Fruit fly (Drosophila melanogaster) S2 (cell line): ENCODE measurements around the gene CG17207.
A peak's percentile ranks its signal among the peaks of the same experiment; 100 is the strongest.

ENCODE experiments used
- CG8478 ChIP-seq: fragments of >200 bp; optimal IDR thresholded peaks from 2 replicates; lab custom pipeline; 2018
- CTCF ChIP-seq, 2 experiments: fragments of >200 bp; optimal IDR thresholded peaks; 2 replicates each; lab custom pipeline; 2018

Gene CG17207

DNA sequence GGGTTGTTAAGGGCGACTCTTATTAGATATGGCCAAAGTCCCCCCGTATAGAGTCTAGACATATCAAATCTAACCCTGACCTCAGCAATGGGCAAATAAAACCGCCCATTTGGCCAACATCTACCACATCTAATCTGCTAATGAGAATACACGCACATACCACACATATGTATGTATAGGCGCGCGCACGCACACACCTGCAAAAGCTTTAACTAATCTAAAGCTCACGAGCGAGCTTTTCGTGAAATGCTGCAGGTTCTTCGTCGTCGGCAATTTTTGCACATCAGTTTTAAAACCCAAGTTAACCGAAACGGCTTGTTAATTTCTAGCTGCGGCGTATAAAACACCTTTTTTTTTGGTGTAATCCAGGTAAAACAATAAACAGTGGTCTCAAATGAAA, 4.8 kb upstream of the CG17207 start:
- no peak for TF ChIP-seq CTCF (optimal IDR thresholded peaks at IDR 0.05; lab: Kevin White, UChicago)
- no peak for TF ChIP-seq CG8478 (lab: Kevin White, UChicago)

dm6 chr3R:12442601-12443533, 3.9 kb upstream of the CG17207 start:
- TF ChIP-seq CG8478 (lab: Kevin White, UChicago) = no peak
- TF ChIP-seq CTCF (optimal IDR thresholded peaks at IDR 0.05; lab: Kevin White, UChicago) = no peak

DNA sequence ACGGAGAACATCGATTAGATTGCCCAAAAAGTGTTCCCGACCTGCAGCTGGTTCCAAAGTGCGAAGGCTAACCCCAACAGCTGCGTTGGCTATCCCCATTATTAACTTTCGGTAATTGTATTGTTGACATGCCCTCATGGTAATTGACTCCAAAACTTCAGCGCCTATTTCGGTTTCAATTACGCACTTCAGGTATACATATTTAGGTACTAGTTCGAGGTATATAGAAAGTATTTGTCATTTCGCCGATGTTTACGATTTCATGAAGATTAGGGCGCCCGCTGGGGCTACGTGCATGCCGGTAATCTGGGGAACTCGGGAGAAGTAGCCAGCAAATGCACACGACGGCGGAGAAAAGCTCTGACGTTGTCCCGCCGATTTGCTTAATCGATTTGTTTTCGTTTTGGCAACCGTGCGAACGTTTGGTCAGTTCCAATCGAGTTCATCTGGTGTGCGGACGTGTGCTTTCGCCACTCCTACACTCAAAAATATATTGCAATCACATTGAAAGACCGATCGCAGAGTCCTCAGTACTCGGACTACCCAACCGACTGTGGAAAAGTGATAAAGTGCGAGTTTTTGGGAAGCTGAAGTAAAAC, 2.2 kb upstream of the CG17207 start:
- TF ChIP-seq CG8478 (lab: Kevin White, UChicago) (no peak), CTCF (optimal IDR thresholded peaks at IDR 0.05; lab: Kevin White, UChicago) (no peak)

DNA sequence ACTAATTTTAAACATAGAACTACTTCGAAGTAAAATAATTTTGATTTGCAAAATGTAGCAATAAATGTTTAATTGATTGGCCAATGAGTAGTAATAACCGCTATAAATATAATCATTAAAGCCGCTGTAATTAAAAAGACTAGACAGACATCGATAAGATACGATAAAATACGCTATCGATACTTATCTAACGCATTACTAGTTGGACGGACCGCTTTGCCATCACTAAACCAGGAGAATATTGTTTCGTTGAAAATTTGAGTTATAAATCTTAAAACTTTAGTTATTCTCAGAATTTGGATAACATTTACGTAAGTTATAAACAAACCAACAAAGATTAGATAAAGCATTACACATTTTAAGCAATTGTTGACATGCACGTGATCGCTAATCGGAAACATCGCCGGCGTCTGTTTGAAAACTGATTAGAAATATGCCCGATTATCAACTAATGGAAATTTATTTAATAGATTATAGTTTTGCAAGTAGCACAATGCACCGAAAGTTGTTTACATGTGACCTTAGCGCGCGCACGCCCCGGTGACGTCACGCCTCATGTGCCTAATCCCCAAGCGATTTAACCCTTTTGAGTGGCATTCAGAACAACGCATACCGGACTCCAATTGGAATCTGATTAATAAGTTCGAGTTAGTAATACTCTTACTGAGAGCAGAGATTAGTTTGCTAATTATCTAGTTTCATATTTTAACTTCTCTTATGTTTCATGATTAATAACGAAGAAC, 633 bp upstream of the CG17207 start, which contains the start of gene Desat1:
TSS of gene Desat1 (plus strand) at position 200 of the 743 bp plus-strand sequence.
- TF ChIP-seq CG8478 (lab: Kevin White, UChicago) = no peak
- peak in 1 of 2 experiments; percentile 5 for TF ChIP-seq CTCF (optimal IDR thresholded peaks at IDR 0.05; lab: Kevin White, UChicago)

DNA sequence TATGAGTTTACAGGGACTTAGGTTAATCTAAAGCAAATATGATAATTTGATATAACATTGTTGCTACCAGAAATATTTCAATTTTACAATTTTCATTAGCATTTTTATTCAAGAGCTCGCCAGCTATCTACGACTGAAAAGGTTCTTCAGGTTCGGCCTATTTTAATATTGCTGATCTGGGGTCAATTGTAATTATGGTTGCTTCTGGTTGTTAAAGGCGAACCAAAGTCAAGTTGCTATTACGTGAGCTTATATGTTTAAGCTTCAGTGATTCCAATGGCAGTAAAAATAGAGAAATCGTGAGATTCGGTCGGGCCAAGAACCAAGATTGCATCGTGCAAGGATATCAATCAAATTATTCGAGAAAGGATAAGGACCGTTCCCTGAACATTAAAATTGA, 3.0 kb downstream of the CG17207 start, which contains the start of gene Desat2:
TSS of gene Desat2 (plus strand) at position 301 of the 400 bp plus-strand sequence.
- TF ChIP-seq CTCF (optimal IDR thresholded peaks at IDR 0.05; lab: Kevin White, UChicago) = no peak
- no peak for TF ChIP-seq CG8478 (lab: Kevin White, UChicago)

DNA sequence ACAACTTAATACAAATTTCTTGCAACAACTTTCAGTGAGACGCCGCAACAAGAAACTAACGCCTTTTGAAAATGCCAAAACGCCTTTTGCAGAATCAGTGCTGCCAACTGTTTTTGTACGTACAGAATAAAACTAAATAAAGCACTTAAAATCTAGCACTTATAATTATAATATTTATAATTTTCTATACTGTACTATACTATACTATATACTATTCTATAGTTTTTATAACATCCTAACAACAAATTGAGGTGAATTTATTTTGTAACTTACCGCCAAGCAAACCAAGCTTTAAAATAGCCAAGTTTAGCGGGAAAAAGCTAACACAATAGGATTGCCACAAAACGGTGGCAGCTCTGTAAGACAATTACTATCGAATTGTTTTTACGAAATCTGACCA, 5.2 kb downstream of the CG17207 start, which contains the start of the genes Aos1 and Srlp:
TSS of gene Aos1 (minus strand) at position 59 of the 400 bp plus-strand sequence.
TSS of gene Srlp (plus strand) at position 335 of the 400 bp plus-strand sequence.
- TF ChIP-seq CTCF (optimal IDR thresholded peaks at IDR 0.05; lab: Kevin White, UChicago) (no peak), CG8478 (lab: Kevin White, UChicago) (no peak)

dm6 chr3R:12431030-12431489, 7.9 kb downstream of the CG17207 start, which contains the start of gene Prosalpha2:
TSS of gene Prosalpha2 (plus strand) at chr3R:12431321.
- TF ChIP-seq CG8478 (lab: Kevin White, UChicago) (no peak), CTCF (optimal IDR thresholded peaks at IDR 0.05; lab: Kevin White, UChicago) (no peak)

- TF ChIP-seq CG8478 (lab: Kevin White, UChicago) = no peak
- no peak for TF ChIP-seq CTCF (optimal IDR thresholded peaks at IDR 0.05; lab: Kevin White, UChicago)
Measured at dm6 chr3R:12429120-12429610, 9.8 kb downstream of the CG17207 start, which contains the start of the genes CG5641 and CG5245. TSS of gene CG5641 (minus strand) at chr3R:12429282. TSS of gene CG5245 (plus strand) at chr3R:12429560.

- no peak for TF ChIP-seq CG8478 (lab: Kevin White, UChicago)
- no peak for TF ChIP-seq CTCF (optimal IDR thresholded peaks at IDR 0.05; lab: Kevin White, UChicago)
Measured at dm6 chr3R:12426310-12426653, 12.7 kb downstream of the CG17207 start, which contains the start of gene NANS. TSS of gene NANS (plus strand) at chr3R:12426578.

DNA sequence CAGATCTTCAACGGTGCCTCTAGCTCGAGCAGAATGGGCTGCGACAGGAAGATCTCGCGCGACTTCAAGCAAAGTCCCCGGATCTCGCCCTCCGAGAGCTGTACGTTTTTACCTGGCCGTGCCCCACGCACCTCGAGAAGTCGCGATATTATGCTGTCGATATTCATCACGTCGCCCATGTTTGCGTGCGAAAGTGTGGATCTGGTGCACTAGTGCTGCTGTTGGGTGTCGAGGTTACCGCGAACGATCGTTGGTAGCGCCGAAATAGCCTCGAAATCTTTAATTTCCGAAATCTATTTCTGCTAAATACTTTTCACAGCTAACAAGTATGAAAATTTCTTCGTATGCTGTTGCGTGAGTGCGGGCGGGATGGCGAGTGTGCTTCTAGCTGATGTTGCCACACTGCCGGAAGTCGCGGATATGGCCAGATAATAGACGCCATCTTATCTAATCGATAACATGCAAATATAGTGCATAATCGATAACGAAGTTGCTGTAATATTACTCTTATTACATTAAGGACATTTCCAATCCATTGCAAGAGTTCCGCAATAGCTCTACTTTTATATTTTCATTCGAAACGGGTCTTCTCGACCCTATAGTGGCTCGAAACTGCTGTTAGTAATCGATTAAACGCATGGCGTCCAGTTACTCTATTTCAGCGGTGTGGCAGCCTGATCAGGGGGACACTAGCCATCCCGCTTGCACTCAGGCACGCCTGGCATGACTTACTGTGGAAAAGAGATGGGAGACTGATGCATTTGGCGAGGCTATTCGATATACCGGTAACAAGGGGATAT, 13.2 kb downstream of the CG17207 start, which contains the start of gene Pp1-87B:
TSS of gene Pp1-87B (minus strand) at position 408 of the 800 bp plus-strand sequence.
- TF ChIP-seq CG8478 (lab: Kevin White, UChicago) = no peak
- TF ChIP-seq CTCF (optimal IDR thresholded peaks at IDR 0.05; lab: Kevin White, UChicago) = peak in 1 of 2 experiments; percentile 12

DNA sequence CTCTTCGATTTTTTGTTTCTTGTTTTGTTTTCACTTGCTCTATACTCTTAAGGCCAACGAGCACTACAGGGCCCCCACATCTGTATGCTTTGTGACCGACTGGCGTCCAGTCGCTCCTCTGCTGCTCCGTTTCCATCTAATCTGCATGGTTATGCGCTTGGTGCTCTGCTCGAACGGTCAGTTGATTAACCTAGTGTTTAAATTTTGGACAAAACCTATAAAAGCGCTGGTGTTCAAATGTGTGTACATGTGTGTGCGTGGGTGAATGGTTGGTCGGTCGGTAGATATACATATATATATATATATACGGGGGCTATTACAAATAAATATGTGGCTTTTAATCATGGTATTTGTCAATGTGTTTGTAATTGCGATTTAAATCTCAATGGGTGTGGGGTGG, 14.9 kb downstream of the CG17207 start:
- TF ChIP-seq CG8478 (lab: Kevin White, UChicago) (no peak), CTCF (optimal IDR thresholded peaks at IDR 0.05; lab: Kevin White, UChicago) (no peak)

dm6 chr3R:12422379-12422975, 16.5 kb downstream of the CG17207 start, which contains the start of the genes Scgbeta and CG17202:
TSS of gene Scgbeta (minus strand) at chr3R:12422429.
TSS of gene CG17202 (plus strand) at chr3R:12422768.
- TF ChIP-seq CTCF (optimal IDR thresholded peaks at IDR 0.05; lab: Kevin White, UChicago) = peak; percentile 20 to 23
- TF ChIP-seq CG8478 (lab: Kevin White, UChicago) = no peak
